Worm (Caenorhabditis elegans) whole organism, early embryonic: Measurements from ENCODE around the gene C27D6.11.
A peak's percentile ranks its signal among the peaks of the same experiment; 100 is the strongest.

Experiments
- B0310.2 ChIP-seq: sonication (generic microtip); optimal IDR thresholded peaks from 2 replicates; lab custom pipeline; 2016; ENCODE audit warnings: mild to moderate bottlenecking, missing genetic modification characterization, missing compliant biosample characterization
- F13C5.2 ChIP-seq: sonication (generic microtip); optimal IDR thresholded peaks from 2 replicates; lab custom pipeline; 2017; ENCODE audit warnings: mild to moderate bottlenecking, missing genetic modification characterization, inconsistent platforms, missing compliant biosample characterization
- aly-1 ChIP-seq: sonication (generic microtip); optimal IDR thresholded peaks from 2 replicates; lab custom pipeline; 2016; ENCODE audit warnings: missing genetic modification characterization, missing compliant biosample characterization
- ama-1 ChIP-seq: fragments of 150-350 bp; optimal IDR thresholded peaks from 2 replicates; lab custom pipeline; 2014
- ceh-13 ChIP-seq: fragments of 200-800 bp; sonication (Bioruptor generic); optimal IDR thresholded peaks from 2 replicates; lab custom pipeline; 2018; ENCODE audit warnings: mild to moderate bottlenecking, missing genetic modification characterization, missing compliant biosample characterization
- ceh-36 ChIP-seq: sonication (generic microtip); optimal IDR thresholded peaks from 2 replicates; lab custom pipeline; 2016; ENCODE audit warnings: missing genetic modification characterization, inconsistent platforms, missing compliant biosample characterization
- ets-7 ChIP-seq: sonication (generic microtip); optimal IDR thresholded peaks from 2 replicates; lab custom pipeline; 2016; ENCODE audit warnings: missing genotype, missing genetic modification characterization, missing compliant biosample characterization
- flt-1 ChIP-seq: fragments of 200-800 bp; sonication (Bioruptor generic); IDR thresholded peaks from 2 replicates; pipeline ENCODE4 v1.3.6; 2022; ENCODE audit warnings: missing genetic modification characterization, missing compliant biosample characterization
- hmbx-1 ChIP-seq: sonication (generic microtip); optimal IDR thresholded peaks from 2 replicates; lab custom pipeline; 2016; ENCODE audit warnings: mild to moderate bottlenecking, missing genetic modification characterization, missing compliant biosample characterization
- hmg-4 ChIP-seq: fragments of 200-800 bp; sonication (Bioruptor generic); optimal IDR thresholded peaks from 2 replicates; lab custom pipeline; 2018; ENCODE audit warnings: mild to moderate bottlenecking, missing genetic modification characterization, missing compliant biosample characterization
- hnd-1 ChIP-seq: sonication (generic microtip); optimal IDR thresholded peaks from 2 replicates; lab custom pipeline; 2016; ENCODE audit warnings: missing genetic modification characterization, missing compliant biosample characterization
- pes-1 ChIP-seq: fragments of 200-800 bp; sonication (Bioruptor generic); IDR thresholded peaks from 2 replicates; pipeline ENCODE4 v1.3.6; 2022; ENCODE audit warnings: missing genetic modification reagents, missing genetic modification characterization, missing compliant biosample characterization
- scrt-1 ChIP-seq: fragments of 200-800 bp; sonication (Bioruptor generic); IDR thresholded peaks from 2 replicates; pipeline ENCODE4 v1.3.6; 2022; ENCODE audit warnings: missing genetic modification characterization, missing compliant biosample characterization
- sea-1 ChIP-seq: fragments of 200-800 bp; sonication (Bioruptor generic); conservative IDR thresholded peaks from 2 replicates; pipeline ENCODE4 v1.3.6; 2022; ENCODE audit warnings: missing genetic modification characterization, missing compliant biosample characterization
- tbx-11 ChIP-seq: fragments of 200-800 bp; sonication (Bioruptor generic); IDR thresholded peaks from 2 replicates; pipeline ENCODE4 v1.3.6; 2022; ENCODE audit warnings: missing genetic modification characterization, missing compliant biosample characterization
- tbx-37 ChIP-seq: fragments of 200-800 bp; sonication (Bioruptor generic); conservative IDR thresholded peaks from 2 replicates; pipeline ENCODE4 v1.3.6; 2022; ENCODE audit warnings: missing genetic modification reagents, missing genetic modification characterization, missing compliant biosample characterization
- tra-4 ChIP-seq: sonication (generic microtip); optimal IDR thresholded peaks from 2 replicates; lab custom pipeline; 2017; ENCODE audit warnings: missing genetic modification characterization, missing compliant biosample characterization

C27D6.11 gene

DNA sequence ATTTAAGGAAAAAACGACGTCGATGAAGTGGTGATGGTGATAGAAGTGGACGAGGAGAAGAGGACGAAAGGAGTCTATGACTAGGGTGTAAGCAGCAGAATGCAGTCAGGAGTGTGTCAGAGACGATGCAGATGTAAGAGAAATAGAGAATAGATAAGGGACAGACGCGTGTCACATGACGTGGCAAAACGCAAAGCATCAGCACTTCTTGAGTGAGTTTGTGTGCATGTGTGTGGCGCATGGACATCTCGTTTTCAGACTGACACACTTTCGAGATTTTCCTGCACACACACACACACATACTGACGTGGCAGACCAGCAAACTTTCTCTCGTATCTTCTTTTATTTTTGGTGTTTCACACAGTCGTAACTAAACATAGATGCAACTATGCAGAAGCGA lies 21.4 kb upstream of the C27D6.11 start:
- no peak for TF ChIP-seq ama-1 (lab: Kevin White, UChicago)
- TF ChIP-seq pes-1 (GFP tag; lab: Robert Waterston, UW), result no peak
- no peak for TF ChIP-seq hmbx-1 (tag; lab: Kevin White, UChicago)
- TF ChIP-seq ceh-36 (tag; lab: Kevin White, UChicago), result no peak
- TF ChIP-seq flt-1 (GFP tag; lab: Robert Waterston, UW), result no peak
- TF ChIP-seq hnd-1 (tag; lab: Kevin White, UChicago), result no peak
- no peak for TF ChIP-seq hmg-4 (GFP tag; lab: Kevin White, UChicago)
- no peak for TF ChIP-seq B0310.2 (tag; lab: Kevin White, UChicago)
- TF ChIP-seq ceh-13 (GFP tag; lab: Kevin White, UChicago), result no peak
- no peak for TF ChIP-seq tra-4 (tag; lab: Kevin White, UChicago)
- TF ChIP-seq aly-1 (tag; lab: Kevin White, UChicago), result no peak
- TF ChIP-seq ets-7, result no peak
- no peak for TF ChIP-seq scrt-1
- no peak for TF ChIP-seq F13C5.2 (tag; lab: Kevin White, UChicago)
- TF ChIP-seq sea-1 (GFP tag; lab: Robert Waterston, UW), result no peak
- TF ChIP-seq tbx-11 (GFP tag; lab: Robert Waterston, UW), result no peak

DNA sequence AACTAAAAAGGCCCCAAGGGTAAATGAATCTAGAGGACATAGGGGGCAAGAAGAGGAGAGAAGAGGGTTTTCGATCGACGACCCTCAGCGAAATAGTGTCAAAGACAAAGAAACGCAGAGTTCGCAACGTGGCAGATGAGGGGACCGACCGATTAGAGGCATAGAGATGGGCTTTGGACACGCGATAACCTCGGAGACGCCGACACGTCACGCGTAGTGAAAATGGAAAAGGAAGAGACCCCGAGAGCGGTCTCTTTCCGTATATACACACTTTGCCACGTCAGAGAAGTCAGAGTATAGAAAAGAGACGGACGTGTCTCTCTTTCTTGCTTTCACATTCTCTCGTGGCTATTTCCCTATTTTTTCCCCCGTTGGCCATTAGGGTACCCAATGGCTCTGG lies 20.5 kb upstream of the C27D6.11 start:
- TF ChIP-seq ceh-13 (GFP tag; lab: Kevin White, UChicago), result no peak
- no peak for TF ChIP-seq hnd-1 (tag; lab: Kevin White, UChicago)
- 0 out of 2 replicates have a peak, but pooled peaks have one; percentile 10 for TF ChIP-seq pes-1 (GFP tag; lab: Robert Waterston, UW)
- TF ChIP-seq B0310.2 (tag; lab: Kevin White, UChicago), result no peak
- TF ChIP-seq F13C5.2 (tag; lab: Kevin White, UChicago), result peak; percentile 5
- no peak for TF ChIP-seq hmbx-1 (tag; lab: Kevin White, UChicago)
- peak; percentile 54; the same call in 1 of the 2 replicates for TF ChIP-seq tbx-11 (GFP tag; lab: Robert Waterston, UW)
- no peak for TF ChIP-seq sea-1 (GFP tag; lab: Robert Waterston, UW)
- no peak for TF ChIP-seq flt-1 (GFP tag; lab: Robert Waterston, UW)
- no peak for TF ChIP-seq scrt-1
- no peak for TF ChIP-seq ama-1 (lab: Kevin White, UChicago)
- peak; percentile 53 for TF ChIP-seq hmg-4 (GFP tag; lab: Kevin White, UChicago)
- TF ChIP-seq tra-4 (tag; lab: Kevin White, UChicago), result no peak
- TF ChIP-seq ets-7, result no peak
- TF ChIP-seq tbx-37 (GFP tag; lab: Robert Waterston, UW), result no peak
- TF ChIP-seq ceh-36 (tag; lab: Kevin White, UChicago), result no peak
- TF ChIP-seq aly-1 (tag; lab: Kevin White, UChicago), result peak; percentile 59

DNA sequence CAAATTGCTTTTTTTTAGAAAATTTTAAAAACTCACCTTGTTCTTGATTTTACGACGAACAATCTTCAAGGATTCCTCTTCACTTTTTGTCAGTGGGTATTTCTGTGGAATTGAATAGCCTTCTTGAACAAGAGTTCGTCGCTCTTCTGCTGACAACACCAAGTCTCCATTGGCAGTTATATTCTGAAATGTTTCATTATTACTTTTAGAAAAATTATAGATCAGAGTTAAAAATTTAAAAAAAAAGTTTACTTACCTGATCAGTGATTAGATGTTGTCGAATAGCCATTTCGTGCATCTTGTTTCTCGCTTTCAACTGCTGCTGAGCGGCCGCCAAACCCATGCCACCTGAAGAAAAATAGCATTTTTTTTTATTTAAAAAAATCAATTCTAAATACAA lies 19.3 kb upstream of the C27D6.11 start:
- TF ChIP-seq ets-7 (no peak), pes-1 (GFP tag; lab: Robert Waterston, UW) (no peak), aly-1 (tag; lab: Kevin White, UChicago) (no peak), scrt-1 (no peak), hmbx-1 (tag; lab: Kevin White, UChicago) (no peak), B0310.2 (tag; lab: Kevin White, UChicago) (no peak), hmg-4 (GFP tag; lab: Kevin White, UChicago) (no peak), flt-1 (GFP tag; lab: Robert Waterston, UW) (no peak), ceh-36 (tag; lab: Kevin White, UChicago) (no peak), sea-1 (GFP tag; lab: Robert Waterston, UW) (no peak)

DNA sequence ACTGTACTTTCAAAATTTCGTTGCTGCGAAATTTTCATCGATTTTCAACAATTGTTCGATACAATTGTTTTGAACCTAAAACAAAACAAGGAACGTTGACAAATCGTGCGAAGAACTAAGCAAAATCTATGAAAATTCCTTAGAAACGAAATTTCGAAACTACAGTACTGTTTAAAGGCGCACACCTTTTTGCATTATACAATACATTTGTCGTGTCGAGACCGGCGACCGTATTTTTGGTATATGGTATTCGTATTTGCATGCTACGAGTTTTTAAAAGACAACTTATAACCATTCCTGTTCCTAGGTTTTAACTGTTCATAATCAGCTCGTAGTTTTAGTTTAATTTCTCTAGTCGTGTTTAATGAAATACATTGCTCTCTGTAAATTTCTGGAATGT lies 17.6 kb upstream of the C27D6.11 start:
- TF ChIP-seq F13C5.2 (tag; lab: Kevin White, UChicago), result no peak
- TF ChIP-seq ama-1 (lab: Kevin White, UChicago), result no peak
- no peak for TF ChIP-seq tbx-37 (GFP tag; lab: Robert Waterston, UW)
- TF ChIP-seq pes-1 (GFP tag; lab: Robert Waterston, UW), result no peak
- no peak for TF ChIP-seq sea-1 (GFP tag; lab: Robert Waterston, UW)
- no peak for TF ChIP-seq hmbx-1 (tag; lab: Kevin White, UChicago)
- TF ChIP-seq scrt-1, result no peak
- no peak for TF ChIP-seq ceh-13 (GFP tag; lab: Kevin White, UChicago)

DNA sequence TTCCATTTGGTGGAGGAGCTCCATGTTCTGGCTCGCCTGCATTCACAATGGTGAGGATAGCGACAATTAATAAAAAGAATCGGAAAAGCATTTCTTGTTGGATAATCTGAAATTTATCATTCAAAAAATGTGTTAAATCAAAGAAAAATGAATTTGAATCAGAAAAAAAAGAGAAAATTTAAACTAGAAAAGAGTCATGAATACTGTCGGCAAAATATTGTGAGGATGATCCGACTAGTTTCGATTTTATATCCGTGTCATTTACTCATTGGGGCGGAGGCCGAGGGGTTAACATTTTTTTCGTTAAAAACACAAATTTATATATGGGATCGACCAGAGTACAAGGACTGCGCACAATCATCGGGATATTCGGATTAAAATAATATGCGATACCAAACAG lies 16.9 kb upstream of the C27D6.11 start, which contains the start of gene C27D6.12:
Gene C27D6.12, minus strand, starts transcription at position 101 of the 400 bp plus-strand sequence.
- TF ChIP-seq hnd-1 (tag; lab: Kevin White, UChicago), result no peak
- TF ChIP-seq flt-1 (GFP tag; lab: Robert Waterston, UW), result no peak
- TF ChIP-seq B0310.2 (tag; lab: Kevin White, UChicago), result no peak
- no peak for TF ChIP-seq ceh-36 (tag; lab: Kevin White, UChicago)
- no peak for TF ChIP-seq tbx-37 (GFP tag; lab: Robert Waterston, UW)
- TF ChIP-seq scrt-1, result no peak
- TF ChIP-seq hmbx-1 (tag; lab: Kevin White, UChicago), result no peak
- no peak for TF ChIP-seq ama-1 (lab: Kevin White, UChicago)
- no peak for TF ChIP-seq pes-1 (GFP tag; lab: Robert Waterston, UW)
- no peak for TF ChIP-seq tbx-11 (GFP tag; lab: Robert Waterston, UW)
- no peak for TF ChIP-seq ets-7

DNA sequence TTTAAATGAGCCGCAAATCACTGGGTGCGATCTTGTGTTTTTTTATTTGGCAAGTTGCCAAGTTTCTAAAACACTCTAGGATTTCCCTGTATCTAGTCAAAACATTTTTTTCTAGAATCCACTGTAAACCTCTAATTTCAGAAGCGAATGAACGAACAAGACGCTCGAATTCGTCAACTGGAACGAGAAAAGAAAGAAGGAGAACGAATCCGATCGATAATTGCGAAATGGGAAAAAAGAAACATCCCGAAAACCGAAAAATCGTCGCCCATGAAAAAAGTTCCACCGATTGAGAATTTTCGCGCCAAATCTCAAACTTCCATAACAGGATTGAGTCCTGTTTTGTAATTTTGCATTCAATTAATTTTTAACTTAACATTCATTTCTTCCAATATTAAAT lies 15.9 kb upstream of the C27D6.11 start:
- TF ChIP-seq ceh-36 (tag; lab: Kevin White, UChicago) (no peak), ama-1 (lab: Kevin White, UChicago) (no peak), pes-1 (GFP tag; lab: Robert Waterston, UW) (no peak), sea-1 (GFP tag; lab: Robert Waterston, UW) (no peak), hmbx-1 (tag; lab: Kevin White, UChicago) (no peak), B0310.2 (tag; lab: Kevin White, UChicago) (no peak), tbx-11 (GFP tag; lab: Robert Waterston, UW) (no peak), tbx-37 (GFP tag; lab: Robert Waterston, UW) (no peak), hnd-1 (tag; lab: Kevin White, UChicago) (no peak), tra-4 (tag; lab: Kevin White, UChicago) (no peak), ets-7 (no peak), aly-1 (tag; lab: Kevin White, UChicago) (no peak), scrt-1 (no peak), hmg-4 (GFP tag; lab: Kevin White, UChicago) (no peak), flt-1 (GFP tag; lab: Robert Waterston, UW) (no peak), F13C5.2 (tag; lab: Kevin White, UChicago) (no peak), ceh-13 (GFP tag; lab: Kevin White, UChicago) (no peak)
